Fruit fly (Drosophila melanogaster) whole organism, embryonic: ENCODE measurements around the gene SmD2.
A peak's percentile ranks its signal among the peaks of the same experiment; 100 is the strongest.

Experiments
- BEAF-32 ChIP-seq: fragments of 200-800 bp; sonication (Bioruptor generic); optimal IDR thresholded peaks from 3 replicates; lab custom pipeline; 2017; ENCODE audit warnings: missing biosample characterization, missing genetic modification characterization, mild to moderate bottlenecking, moderate library complexity, missing genetic modification reagents
- CG10366 ChIP-seq: fragments of 200-800 bp; sonication (Bioruptor generic); IDR thresholded peaks from 2 replicates; pipeline ENCODE4 v1.3.6; 2022; ENCODE audit warnings: missing biosample characterization, missing genetic modification characterization
- CG10565 ChIP-seq: fragments of 200-800 bp; sonication (Bioruptor generic); optimal IDR thresholded peaks from 3 replicates; lab custom pipeline; 2016; ENCODE audit warnings: missing biosample characterization, mild to moderate bottlenecking, missing genetic modification characterization
- CG11560 ChIP-seq: fragments of 200-800 bp; sonication (Bioruptor generic); IDR thresholded peaks from 3 replicates; pipeline ENCODE4 v1.3.6; 2022; ENCODE audit warnings: missing biosample characterization, missing genetic modification characterization
- CG12299 ChIP-seq: fragments of 200-800 bp; sonication (Bioruptor generic); optimal IDR thresholded peaks from 2 replicates; lab custom pipeline; 2018; ENCODE audit warnings: missing biosample characterization, mild to moderate bottlenecking, missing genetic modification characterization
- CG12744 ChIP-seq: fragments of 200-800 bp; sonication (Bioruptor generic); optimal IDR thresholded peaks from 2 replicates; lab custom pipeline; 2016; ENCODE audit warnings: missing biosample characterization, missing genetic modification characterization
- CG12942 ChIP-seq: fragments of 200-800 bp; sonication (Bioruptor generic); optimal IDR thresholded peaks from 3 replicates; lab custom pipeline; 2016; ENCODE audit warnings: missing biosample characterization, missing genetic modification characterization
- CG14667 ChIP-seq: fragments of 200-800 bp; sonication (Bioruptor generic); IDR thresholded peaks from 2 replicates; pipeline ENCODE4 v1.3.6; 2022; ENCODE audit warnings: missing biosample characterization, missing genetic modification characterization
- CG16815 ChIP-seq: fragments of 200-800 bp; sonication (Bioruptor generic); optimal IDR thresholded peaks from 3 replicates; lab custom pipeline; 2017; ENCODE audit warnings: missing biosample characterization, mild to moderate bottlenecking, missing genetic modification characterization
- CG16863 ChIP-seq: fragments of 200-800 bp; sonication (Bioruptor generic); optimal IDR thresholded peaks from 3 replicates; lab custom pipeline; 2016; ENCODE audit warnings: missing biosample characterization, missing genetic modification characterization
- CG18599 ChIP-seq: fragments of 200-800 bp; sonication (Bioruptor generic); optimal IDR thresholded peaks from 3 replicates; lab custom pipeline; 2017; ENCODE audit warnings: missing biosample characterization, missing genetic modification characterization, mild to moderate bottlenecking, moderate library complexity, missing genetic modification reagents
- CG2116 ChIP-seq: fragments of 200-800 bp; sonication (Bioruptor generic); optimal IDR thresholded peaks from 3 replicates; lab custom pipeline; 2018; ENCODE audit warnings: missing biosample characterization, mild to moderate bottlenecking, missing genetic modification characterization
- CG2129 ChIP-seq: fragments of 200-800 bp; sonication (Bioruptor generic); IDR thresholded peaks from 2 replicates; pipeline ENCODE4 v1.3.6; 2022; ENCODE audit warnings: missing biosample characterization, missing genetic modification characterization; ENCODE audit not compliant: partially characterized antibody
- CG30020 ChIP-seq: fragments of 200-800 bp; optimal IDR thresholded peaks from 2 replicates; lab custom pipeline; 2019; ENCODE audit warnings: missing biosample characterization, mild to moderate bottlenecking, missing genetic modification characterization, moderate library complexity
- CG31224 ChIP-seq: fragments of 200-800 bp; sonication (Bioruptor generic); IDR thresholded peaks from 2 replicates; pipeline ENCODE4 v1.3.6; 2022; ENCODE audit warnings: missing biosample characterization, missing genetic modification characterization
- CG3995 ChIP-seq: fragments of 200-800 bp; sonication (Bioruptor generic); optimal IDR thresholded peaks from 3 replicates; lab custom pipeline; 2016; ENCODE audit warnings: missing biosample characterization, missing genetic modification characterization
- CG4617 ChIP-seq: fragments of 200-800 bp; sonication (Bioruptor generic); optimal IDR thresholded peaks from 3 replicates; lab custom pipeline; 2016; ENCODE audit warnings: missing biosample characterization, missing genetic modification characterization, borderline replicate concordance
- CG4707 ChIP-seq: fragments of 200-800 bp; sonication (Bioruptor generic); optimal IDR thresholded peaks from 2 replicates; lab custom pipeline; 2018; ENCODE audit warnings: missing biosample characterization, mild to moderate bottlenecking, missing genetic modification characterization, moderate library complexity
- CG4820 ChIP-seq: fragments of 200-800 bp; sonication (Bioruptor generic); optimal IDR thresholded peaks from 3 replicates; lab custom pipeline; 2016; ENCODE audit warnings: missing biosample characterization, missing genetic modification characterization
- CG9609 ChIP-seq: fragments of 200-800 bp; sonication (Bioruptor generic); optimal IDR thresholded peaks from 3 replicates; lab custom pipeline; 2016; ENCODE audit warnings: missing biosample characterization, missing genetic modification characterization
- CG9932 ChIP-seq: fragments of 200-800 bp; sonication (Bioruptor generic); IDR thresholded peaks from 2 replicates; pipeline ENCODE4 v1.3.6; 2022; ENCODE audit warnings: missing biosample characterization, missing genetic modification characterization
- CTCF ChIP-seq: fragments of 200-800 bp; sonication (Bioruptor generic); optimal IDR thresholded peaks from 2 replicates; lab custom pipeline; 2017; ENCODE audit warnings: missing biosample characterization, mild to moderate bottlenecking, missing genetic modification characterization, moderate library complexity
- Dad ChIP-seq: fragments of 200-800 bp; sonication (Bioruptor generic); optimal IDR thresholded peaks from 3 replicates; lab custom pipeline; 2016; ENCODE audit warnings: missing biosample characterization, missing genetic modification characterization
- Dip3 ChIP-seq: fragments of 200-800 bp; sonication (Bioruptor generic); optimal IDR thresholded peaks from 3 replicates; lab custom pipeline; 2016; ENCODE audit warnings: missing biosample characterization, missing genetic modification characterization
- HLH54F ChIP-seq: fragments of 200-800 bp; sonication (Bioruptor generic); optimal IDR thresholded peaks from 3 replicates; lab custom pipeline; 2016; ENCODE audit warnings: missing biosample characterization, missing genetic modification characterization
- HmgD ChIP-seq: fragments of 200-800 bp; sonication (Bioruptor generic); optimal IDR thresholded peaks from 3 replicates; lab custom pipeline; 2016; ENCODE audit warnings: missing biosample characterization, missing genetic modification characterization
- Hr78 ChIP-seq, 2 experiments: fragments of 200-800 bp in 1 of 2; fragments of >200 bp in 1 of 2; sonication (Bioruptor generic) in 1 of 2; optimal IDR thresholded peaks; 2 replicates each; lab custom pipeline; 2017 to 2019; ENCODE audit warnings: missing biosample characterization in 2 of 2, missing genetic modification characterization in 2 of 2, mild to moderate bottlenecking in 1 of 2, moderate library complexity in 1 of 2
- Lhr ChIP-seq: fragments of 200-800 bp; sonication (Bioruptor generic); optimal IDR thresholded peaks from 3 replicates; lab custom pipeline; 2017; ENCODE audit warnings: mild to moderate bottlenecking, missing biosample characterization, missing genetic modification reagents, missing genetic modification characterization
- MBD-R2 ChIP-seq: fragments of 200-800 bp; sonication (Bioruptor generic); IDR thresholded peaks from 2 replicates; pipeline ENCODE4 v1.3.6; 2022; ENCODE audit warnings: missing biosample characterization, missing genetic modification characterization
- MESR4 ChIP-seq: fragments of 200-800 bp; sonication (Bioruptor generic); optimal IDR thresholded peaks from 2 replicates; lab custom pipeline; 2018; ENCODE audit warnings: missing biosample characterization, mild to moderate bottlenecking, missing genetic modification characterization, moderate library complexity
- Ravus ChIP-seq: fragments of 200-800 bp; sonication (Bioruptor generic); IDR thresholded peaks from 2 replicates; pipeline ENCODE4 v1.3.6; 2022; ENCODE audit warnings: missing biosample characterization, missing genetic modification characterization
- Sry-δ ChIP-seq: fragments of 200-800 bp; sonication (Bioruptor generic); optimal IDR thresholded peaks from 2 replicates; lab custom pipeline; 2016; ENCODE audit warnings: missing biosample characterization, missing genetic modification characterization
- Xbp1 ChIP-seq: fragments of 200-800 bp; sonication (Bioruptor generic); optimal IDR thresholded peaks from 3 replicates; lab custom pipeline; 2016; ENCODE audit warnings: missing biosample characterization, mild to moderate bottlenecking, missing genetic modification characterization
- ara ChIP-seq: fragments of 200-800 bp; sonication (Bioruptor generic); IDR thresholded peaks from 2 replicates; pipeline ENCODE4 v1.3.6; 2022; ENCODE audit warnings: missing biosample characterization, missing genetic modification characterization
- chinmo ChIP-seq: fragments of 200-800 bp; sonication (Bioruptor generic); IDR thresholded peaks from 4 replicates; pipeline ENCODE4 v1.3.6; 2022; ENCODE audit warnings: missing biosample characterization, missing genetic modification characterization; ENCODE audit not compliant: partially characterized antibody
- da ChIP-seq: fragments of 200-800 bp; sonication (Bioruptor generic); optimal IDR thresholded peaks from 2 replicates; lab custom pipeline; 2016; ENCODE audit warnings: missing biosample characterization, missing genetic modification characterization
- dysf ChIP-seq: fragments of 200-800 bp; sonication (Bioruptor generic); IDR thresholded peaks from 3 replicates; pipeline ENCODE4 v1.3.6; 2022; ENCODE audit warnings: missing biosample characterization, missing genetic modification characterization
- hbn ChIP-seq: fragments of 200-800 bp; sonication (Bioruptor generic); IDR thresholded peaks from 2 replicates; pipeline ENCODE4 v1.3.6; 2022; ENCODE audit warnings: missing biosample characterization, missing genetic modification characterization; ENCODE audit not compliant: partially characterized antibody
- inv ChIP-seq: fragments of 200-800 bp; sonication (Bioruptor generic); IDR thresholded peaks from 2 replicates; pipeline ENCODE4 v1.3.6; 2022; ENCODE audit warnings: missing biosample characterization, missing genetic modification characterization; ENCODE audit not compliant: partially characterized antibody
- kay ChIP-seq: fragments of 200-800 bp; sonication (Bioruptor generic); optimal IDR thresholded peaks from 2 replicates; lab custom pipeline; 2016; ENCODE audit warnings: missing biosample characterization, missing genetic modification characterization
- kni ChIP-seq: fragments of 200-800 bp; sonication (Bioruptor generic); optimal IDR thresholded peaks from 3 replicates; lab custom pipeline; 2017; ENCODE audit warnings: mild to moderate bottlenecking, missing biosample characterization, missing genetic modification reagents, missing genetic modification characterization
- knrl ChIP-seq: fragments of 200-800 bp; sonication (Bioruptor generic); IDR thresholded peaks from 3 replicates; pipeline ENCODE4 v1.3.6; 2022; ENCODE audit warnings: missing biosample characterization, missing genetic modification characterization; ENCODE audit not compliant: partially characterized antibody
- lola ChIP-seq, 3 experiments: fragments of >200 bp in 2 of 3; fragments of 200-800 bp in 1 of 3; sonication (Bioruptor generic) in 1 of 3; optimal IDR thresholded peaks; 2 replicates each; lab custom pipeline; 2017 to 2019; ENCODE audit warnings: missing biosample characterization in 3 of 3, missing genetic modification characterization in 3 of 3, mild to moderate bottlenecking in 1 of 3, moderate library complexity in 1 of 3
- pb ChIP-seq: fragments of 200-800 bp; sonication (Bioruptor generic); optimal IDR thresholded peaks from 3 replicates; lab custom pipeline; 2016; ENCODE audit warnings: missing biosample characterization, missing genetic modification characterization
- phol ChIP-seq: fragments of 200-800 bp; sonication (Bioruptor generic); optimal IDR thresholded peaks from 3 replicates; lab custom pipeline; 2018; ENCODE audit warnings: missing biosample characterization, mild to moderate bottlenecking, missing genetic modification characterization, moderate library complexity
- pros ChIP-seq: fragments of 200-800 bp; sonication (Bioruptor generic); optimal IDR thresholded peaks from 3 replicates; lab custom pipeline; 2019; ENCODE audit warnings: missing biosample characterization, mild to moderate bottlenecking, missing genetic modification characterization, moderate library complexity
- slp2 ChIP-seq: fragments of 200-800 bp; sonication (Bioruptor generic); optimal IDR thresholded peaks from 2 replicates; lab custom pipeline; 2016; ENCODE audit warnings: missing biosample characterization, missing genetic modification characterization
- tgo ChIP-seq: fragments of 200-800 bp; sonication (Bioruptor generic); IDR thresholded peaks from 3 replicates; pipeline ENCODE4 v1.3.6; 2022; ENCODE audit warnings: missing biosample characterization, missing genetic modification characterization
- twi ChIP-seq: fragments of 200-800 bp; optimal IDR thresholded peaks from 2 replicates; lab custom pipeline; 2019; ENCODE audit warnings: missing biosample characterization, mild to moderate bottlenecking, missing genetic modification characterization, moderate library complexity
- wor ChIP-seq: fragments of 200-800 bp; sonication (Bioruptor generic); IDR thresholded peaks from 2 replicates; pipeline ENCODE4 v1.3.6; 2022; ENCODE audit warnings: missing biosample characterization, missing genetic modification characterization
- yki ChIP-seq: fragments of >200 bp; optimal IDR thresholded peaks from 3 replicates; lab custom pipeline; 2018

The SmD2 gene

dm6 chr3R:6368100-6368499 lies 22.4 kb upstream of the SmD2 start, which contains the start of gene CG42724 (continued):
- TF ChIP-seq CG4617 (peak; percentile 89), CG12299 (tag; lab: Kevin White, UChicago) (peak; percentile 39), pb (peak; percentile 9), inv (GFP tag; lab: Robert Waterston, UW) (0 out of 2 replicates have a peak, but pooled peaks have one; percentile 28), kay (GFP tag; lab: Kevin White, UChicago) (peak; percentile 12), lola (GFP tag; optimal IDR thresholded peaks at IDR 0.05; lab: Kevin White, UChicago) (no peak), CG31224 (GFP tag; lab: Robert Waterston, UW) (0 out of 2 replicates have a peak, but pooled peaks have one; percentile 30), CG16815 (GFP tag; lab: Kevin White, UChicago) (no peak), yki (lab: Kevin White, UChicago) (no peak), CG11560 (tag; lab: Robert Waterston, UW) (peak; percentile 99), da (GFP tag; lab: Kevin White, UChicago) (peak; percentile 34), wor (peak; percentile 15; the same call in 1 of the 2 replicates), hbn (GFP tag; lab: Robert Waterston, UW) (no peak), CG3995 (GFP tag; lab: Kevin White, UChicago) (peak; percentile 92), MESR4 (GFP tag; lab: Kevin White, UChicago) (peak; percentile 76), CG12942 (GFP tag; lab: Kevin White, UChicago) (peak; percentile 41), Sry-δ (peak; percentile 96), CG18599 (no peak), dysf (peak; percentile 52; the same call in 2 of the 3 replicates), phol (peak; percentile 54), chinmo (GFP tag; lab: Robert Waterston, UW) (no peak), HLH54F (GFP tag; lab: Kevin White, UChicago) (peak; percentile 81), Dip3 (GFP tag; lab: Kevin White, UChicago) (peak; percentile 72), BEAF-32 (GFP tag; lab: Kevin White, UChicago) (peak; percentile 59), tgo (GFP tag; lab: Robert Waterston, UW) (peak; percentile 59), CG14667 (GFP tag; lab: Robert Waterston, UW) (peak; percentile 18; the same call in 1 of the 2 replicates), CG12744 (peak; percentile 36), Xbp1 (GFP tag; lab: Kevin White, UChicago) (peak; percentile 67), CG16863 (GFP tag; lab: Kevin White, UChicago) (peak; percentile 70), CG2129 (GFP tag; lab: Robert Waterston, UW) (no peak), Dad (peak; percentile 55), ara (0 out of 2 replicates have a peak, but pooled peaks have one; percentile 27), knrl (GFP tag; lab: Robert Waterston, UW) (peak; percentile 51; the same call in 2 of the 3 replicates), CG4707 (GFP tag; lab: Kevin White, UChicago) (no peak), CG9932 (GFP tag; lab: Robert Waterston, UW) (peak; percentile 76), CG9609 (GFP tag; lab: Kevin White, UChicago) (peak; percentile 68), Hr78 (GFP tag; optimal IDR thresholded peaks at IDR 0.05; lab: Kevin White, UChicago) (no peak), CG2116 (GFP tag; lab: Kevin White, UChicago) (peak; percentile 43), CG10565 (GFP tag; lab: Kevin White, UChicago) (no peak), HmgD (GFP tag; lab: Kevin White, UChicago) (peak; percentile 48), Ravus (GFP tag; lab: Robert Waterston, UW) (no peak), CG4820 (GFP tag; lab: Kevin White, UChicago) (peak; percentile 41), MBD-R2 (peak; percentile 73), slp2 (GFP tag; lab: Kevin White, UChicago) (peak; percentile 39), CG10366 (peak; percentile 29; the same call in 1 of the 2 replicates), CG30020 (peak; percentile 44), kni (GFP tag; lab: Kevin White, UChicago) (no peak), Lhr (GFP tag; lab: Kevin White, UChicago) (peak; percentile 79), CTCF (GFP tag; lab: Kevin White, UChicago) (no peak), twi (tag; lab: Kevin White, UChicago) (no peak), pros (GFP tag; lab: Kevin White, UChicago) (no peak)
